Worm (Caenorhabditis elegans) whole organism, L1 larva: ENCODE measurements around the gene Y54E2A.7.

Source experiments
- ama-1 ChIP-seq: fragments of 150-350 bp; optimal IDR thresholded peaks from 2 replicates; lab custom pipeline; 2014
- ceh-63 ChIP-seq: fragments of 200-800 bp; sonication (Bioruptor generic); optimal IDR thresholded peaks from 2 replicates; lab custom pipeline; 2018; ENCODE audit warnings: mild to moderate bottlenecking, missing genetic modification characterization, missing compliant biosample characterization
- dpl-1 ChIP-seq, 3 experiments: fragments of 150-350 bp in 2 of 3; sonication (generic microtip) in 1 of 3; optimal IDR thresholded peaks; 2 replicates each; lab custom pipeline; 2014 to 2017; ENCODE audit warnings: missing biosample characterization in 3 of 3, missing genetic modification characterization in 3 of 3, missing genetic modification reagents in 3 of 3
- elt-2 ChIP-seq: sonication (generic microtip); optimal IDR thresholded peaks from 2 replicates; lab custom pipeline; 2016; ENCODE audit warnings: missing genetic modification characterization, mild to moderate bottlenecking, inconsistent platforms, missing compliant biosample characterization, missing genetic modification reagents
- lin-39 ChIP-seq: fragments of 150-350 bp; optimal IDR thresholded peaks from 2 replicates; lab custom pipeline; 2014; ENCODE audit warnings: missing biosample characterization, missing genetic modification reagents, missing genetic modification characterization
- mdl-1 ChIP-seq, 2 experiments: fragments of 150-350 bp; optimal IDR thresholded peaks; 2 replicates each; lab custom pipeline; 2014 to 2017; ENCODE audit warnings: missing biosample characterization in 2 of 2, missing genetic modification characterization in 2 of 2, inconsistent platforms in 1 of 2
- nhr-11 ChIP-seq: fragments of 150-350 bp; optimal IDR thresholded peaks from 2 replicates; lab custom pipeline; 2014; ENCODE audit warnings: missing biosample characterization, missing genetic modification characterization
- nhr-77 ChIP-seq: fragments of 150-350 bp; optimal IDR thresholded peaks from 2 replicates; lab custom pipeline; 2014; ENCODE audit warnings: missing biosample characterization, missing genetic modification characterization
- zag-1 ChIP-seq: fragments of 150-350 bp; optimal IDR thresholded peaks from 2 replicates; lab custom pipeline; 2014; ENCODE audit warnings: missing biosample characterization, missing genetic modification characterization

DNA sequence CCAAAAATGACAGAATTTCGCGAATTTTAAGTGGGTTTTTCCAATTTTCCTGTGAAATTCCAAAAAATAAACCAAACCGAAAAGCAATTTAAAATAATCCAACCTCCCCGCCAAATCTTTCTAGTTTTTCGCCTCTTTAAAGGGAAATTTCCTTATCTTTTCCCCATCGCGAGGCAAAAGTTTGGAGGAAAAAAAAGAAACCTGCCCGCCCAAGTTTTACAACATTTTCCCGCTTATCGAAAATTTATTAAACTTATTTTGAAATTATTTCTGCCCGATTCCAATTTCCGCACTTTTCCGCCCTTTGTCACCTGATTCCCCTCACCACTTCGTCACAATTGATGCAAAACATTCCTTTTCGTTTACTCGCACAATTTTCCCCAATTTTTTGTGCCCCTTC, 39.4 kb upstream of the Y54E2A.7 start, which contains the start of gene osta-3:
- TF ChIP-seq nhr-11 (tag; lab: Kevin White, UChicago) (no peak), ama-1 (lab: Kevin White, UChicago) (no peak), lin-39 (tag; lab: Kevin White, UChicago) (no peak), mdl-1 (tag; optimal IDR thresholded peaks at IDR 0.05; lab: Kevin White, UChicago) (no peak), nhr-77 (tag; lab: Kevin White, UChicago) (peak; percentile 3), elt-2 (tag; lab: Kevin White, UChicago) (no peak), ceh-63 (GFP tag; lab: Kevin White, UChicago) (no peak), dpl-1 (GFP tag; optimal IDR thresholded peaks at IDR 0.05; lab: Kevin White, UChicago) (no peak), zag-1 (tag; lab: Kevin White, UChicago) (no peak)
